Fruit fly (Drosophila melanogaster): ENCODE measurements around the gene ifc.

DNA sequence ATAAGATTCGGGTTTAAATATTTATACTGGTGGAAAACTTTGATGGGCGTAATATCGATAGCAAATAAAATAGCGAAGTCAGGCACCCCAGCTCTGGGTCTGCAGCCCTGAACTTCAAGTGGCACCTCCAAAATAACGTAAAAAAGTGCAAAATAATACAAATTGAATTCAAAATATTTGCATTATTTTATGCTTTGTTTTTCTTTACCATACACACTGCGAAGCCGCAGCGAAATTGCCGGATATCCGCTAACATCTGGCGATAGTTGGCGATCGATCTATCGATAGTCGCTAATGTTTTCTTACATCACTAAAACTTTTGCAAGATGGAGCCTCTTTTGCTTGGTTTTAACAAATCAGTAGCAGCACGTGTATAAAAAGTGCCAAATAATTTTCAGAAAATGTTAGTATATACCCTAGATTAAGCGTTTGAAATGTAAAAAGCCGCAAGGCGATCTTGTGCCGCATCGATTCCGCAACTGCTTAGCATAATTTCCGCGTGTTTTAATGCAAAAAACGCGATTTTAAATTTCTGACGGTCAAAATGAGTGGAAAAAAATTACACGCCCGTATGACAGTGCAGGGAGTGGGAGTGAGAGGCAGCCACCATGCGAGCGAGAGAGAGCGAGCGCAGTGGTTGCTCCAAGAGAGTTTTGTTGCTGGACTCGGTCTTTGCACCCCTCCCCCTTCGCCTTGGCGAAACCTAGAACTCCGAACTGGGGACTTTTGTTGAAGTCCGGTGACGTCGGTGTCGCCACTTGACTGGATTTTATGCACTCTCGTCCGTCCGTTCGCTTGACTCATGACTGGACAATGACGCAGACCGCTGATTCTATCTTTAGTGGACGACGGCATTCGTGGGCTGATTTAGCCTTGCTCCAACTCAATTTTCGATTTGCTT lies 4.5 kb upstream of the ifc start, which contains the start of gene eIF4A:
- TF ChIP-seq CG8478 (optimal IDR thresholded peaks at IDR 0.05) (no peak), CTCF (optimal IDR thresholded peaks at IDR 0.05) (no peak)

Data from S2 (cell line).